Fruit fly (Drosophila melanogaster) Kc167 (cell line): ENCODE data around the gene Usp10.

ENCODE experiments used
- Myc ChIP-seq: fragments of >200 bp; optimal IDR thresholded peaks from 2 replicates; lab custom pipeline; 2017; ENCODE audit warnings: missing external identifiers
- Sin3A ChIP-seq: fragments of >200 bp; optimal IDR thresholded peaks from 2 replicates; lab custom pipeline; 2018; ENCODE audit warnings: missing external identifiers
- h ChIP-seq: fragments of >200 bp; optimal IDR thresholded peaks from 3 replicates; lab custom pipeline; 2018; ENCODE audit warnings: missing external identifiers
- psq ChIP-seq: fragments of >200 bp; optimal IDR thresholded peaks from 2 replicates; lab custom pipeline; 2017; ENCODE audit warnings: missing external identifiers

- no peak for TF ChIP-seq h (lab: Kevin White, UChicago)
- TF ChIP-seq Myc (lab: Kevin White, UChicago), result no peak
- no peak for TF ChIP-seq psq
- TF ChIP-seq Sin3A (lab: Kevin White, UChicago), result no peak
Measured at dm6 chr3L:880851-881250, 9.2 kb downstream of the Usp10 start.
